Worm (Caenorhabditis elegans) whole organism, young adult: ENCODE measurements around the gene dhhc-10.
A peak's percentile ranks its signal among the peaks of the same experiment; 100 is the strongest.

Experiments
- D2030.7 ChIP-seq: fragments of 200-800 bp; sonication (Bioruptor generic); IDR thresholded peaks from 2 replicates; pipeline ENCODE4 v1.3.6; 2022; ENCODE audit warnings: missing genetic modification reagents, missing genetic modification characterization, missing compliant biosample characterization
- F33H1.4 ChIP-seq: fragments of 200-800 bp; sonication (Bioruptor generic); IDR thresholded peaks from 2 replicates; pipeline ENCODE4 v1.3.6; 2022; ENCODE audit warnings: missing genetic modification reagents, missing genetic modification characterization, missing compliant biosample characterization
- K11D2.4 ChIP-seq: fragments of 200-800 bp; sonication (Bioruptor generic); IDR thresholded peaks from 2 replicates; pipeline ENCODE4 v1.3.6; 2022; ENCODE audit warnings: missing genetic modification reagents, missing genetic modification characterization, missing compliant biosample characterization
- Y56A3A.18 ChIP-seq: fragments of 200-800 bp; sonication (Bioruptor generic); IDR thresholded peaks from 2 replicates; pipeline ENCODE4 v1.3.6; 2022; ENCODE audit warnings: missing genetic modification reagents, missing genetic modification characterization, missing compliant biosample characterization
- Y95B8A.8 ChIP-seq: fragments of 200-800 bp; sonication (Bioruptor generic); IDR thresholded peaks from 2 replicates; pipeline ENCODE4 v1.3.6; 2022; ENCODE audit warnings: missing genetic modification reagents, missing genetic modification characterization, missing compliant biosample characterization
- ZK185.1 ChIP-seq: sonication (generic microtip); optimal IDR thresholded peaks from 2 replicates; lab custom pipeline; 2016; ENCODE audit warnings: mild to moderate bottlenecking, missing genetic modification characterization, missing compliant biosample characterization; ENCODE audit not compliant: poor library complexity, severe bottlenecking
- attf-5 ChIP-seq: fragments of 200-800 bp; sonication (Bioruptor generic); optimal IDR thresholded peaks from 2 replicates; lab custom pipeline; 2018; ENCODE audit warnings: mild to moderate bottlenecking, missing genetic modification characterization, missing compliant biosample characterization
- chd-7 ChIP-seq: sonication (generic microtip); optimal IDR thresholded peaks from 2 replicates; lab custom pipeline; 2016; ENCODE audit warnings: mild to moderate bottlenecking, missing genetic modification characterization, moderate library complexity, missing compliant biosample characterization
- dpl-1 ChIP-seq: fragments of 150-350 bp; optimal IDR thresholded peaks from 2 replicates; lab custom pipeline; 2014; ENCODE audit warnings: missing biosample characterization, missing genetic modification reagents, missing genetic modification characterization
- hsf-1 ChIP-seq: fragments of 200-800 bp; sonication (Bioruptor generic); IDR thresholded peaks from 2 replicates; pipeline ENCODE4 v1.3.6; 2022; ENCODE audit warnings: missing genetic modification reagents, missing genetic modification characterization, missing compliant biosample characterization
- madf-3 ChIP-seq: fragments of 200-800 bp; sonication (Bioruptor generic); IDR thresholded peaks from 2 replicates; pipeline ENCODE4 v1.3.6; 2022; ENCODE audit warnings: missing genetic modification reagents, missing genetic modification characterization, missing compliant biosample characterization
- mel-28 ChIP-seq: sonication (generic microtip); optimal IDR thresholded peaks from 2 replicates; lab custom pipeline; 2016; ENCODE audit warnings: borderline replicate concordance, mild to moderate bottlenecking, missing genetic modification characterization, missing compliant biosample characterization
- nhr-120 ChIP-seq: fragments of 200-800 bp; sonication (Bioruptor generic); IDR thresholded peaks from 2 replicates; pipeline ENCODE4 v1.3.6; 2022; ENCODE audit warnings: missing genetic modification characterization, missing compliant biosample characterization
- nhr-80 ChIP-seq: sonication (generic microtip); optimal IDR thresholded peaks from 2 replicates; lab custom pipeline; 2016; ENCODE audit warnings: missing genetic modification characterization, missing compliant biosample characterization
- pbrm-1 ChIP-seq: fragments of 200-800 bp; sonication (Bioruptor generic); IDR thresholded peaks from 2 replicates; pipeline ENCODE4 v1.3.6; 2022; ENCODE audit warnings: missing genetic modification reagents, missing genetic modification characterization, missing compliant biosample characterization
- sptf-2 ChIP-seq: fragments of 200-800 bp; sonication (Bioruptor generic); optimal IDR thresholded peaks from 2 replicates; lab custom pipeline; 2018; ENCODE audit warnings: mild to moderate bottlenecking, missing genetic modification characterization, missing compliant biosample characterization
- xnd-1 ChIP-seq: sonication (generic microtip); optimal IDR thresholded peaks from 2 replicates; lab custom pipeline; 2016; ENCODE audit warnings: missing genotype, missing genetic modification reagents, missing genetic modification characterization, missing compliant biosample characterization

Gene dhhc-10

ce11 chrX:4749080-4749479, 42.1 kb downstream of the dhhc-10 start, which contains the start of gene lon-2:
Gene lon-2 (minus strand): TSS chrX:4749083.
- TF ChIP-seq madf-3 (GFP tag; lab: Robert Waterston, UW) (no peak), nhr-80 (tag; lab: Kevin White, UChicago) (peak; percentile 86), Y95B8A.8 (no peak)
- TF ChIP-seq, all 124 proteins: peak for 1

- TF ChIP-seq K11D2.4 (no peak), ZK185.1 (tag; lab: Kevin White, UChicago) (no peak), hsf-1 (GFP tag; lab: Robert Waterston, UW) (no peak), Y56A3A.18 (no peak), dpl-1 (no peak), D2030.7 (GFP tag; lab: Robert Waterston, UW) (no peak), attf-5 (no peak), nhr-120 (GFP tag; lab: Robert Waterston, UW) (no peak), F33H1.4 (GFP tag; lab: Robert Waterston, UW) (no peak), Y95B8A.8 (no peak), xnd-1 (tag; lab: Kevin White, UChicago) (no peak), chd-7 (tag; lab: Kevin White, UChicago) (no peak), sptf-2 (GFP tag; lab: Kevin White, UChicago) (no peak), pbrm-1 (GFP tag; lab: Robert Waterston, UW) (no peak), mel-28 (tag; lab: Kevin White, UChicago) (no peak)
These were observed 47.7 kb downstream of the dhhc-10 start, which contains the start of gene C39E6.2 for ce11 chrX:4754725-4755124. Gene C39E6.2 (minus strand): TSS chrX:4755118.
